Worm (Caenorhabditis elegans) whole organism, L2 larva: ENCODE measurements around the gene vap-1.

Source experiments
- R02D3.7 ChIP-seq: fragments of 150-350 bp; optimal IDR thresholded peaks from 2 replicates; lab custom pipeline; 2014; ENCODE audit warnings: missing biosample characterization, missing genetic modification characterization
- ZK546.5 ChIP-seq: sonication (generic microtip); optimal IDR thresholded peaks from 2 replicates; lab custom pipeline; 2017; ENCODE audit warnings: missing biosample characterization, missing genetic modification characterization
- ceh-16 ChIP-seq: fragments of 150-350 bp; optimal IDR thresholded peaks from 2 replicates; lab custom pipeline; 2014; ENCODE audit warnings: missing biosample characterization, missing genetic modification characterization
- crh-2 ChIP-seq: sonication (generic microtip); optimal IDR thresholded peaks from 2 replicates; lab custom pipeline; 2017; ENCODE audit warnings: missing biosample characterization, missing genetic modification characterization
- lin-39 ChIP-seq: fragments of 150-350 bp; optimal IDR thresholded peaks from 2 replicates; lab custom pipeline; 2014; ENCODE audit warnings: missing biosample characterization, missing genetic modification reagents, missing genetic modification characterization
- lsy-2 ChIP-seq, 2 experiments: fragments of 150-350 bp in 1 of 2; sonication (generic microtip) in 1 of 2; optimal IDR thresholded peaks; 2 replicates each; lab custom pipeline; 2014 to 2017; ENCODE audit warnings: missing biosample characterization in 2 of 2, missing genetic modification characterization in 2 of 2
- nhr-10 ChIP-seq: sonication (generic microtip); optimal IDR thresholded peaks from 2 replicates; lab custom pipeline; 2017; ENCODE audit warnings: missing biosample characterization, missing genetic modification characterization
- sma-9 ChIP-seq, 2 experiments: fragments of 150-350 bp in 1 of 2; sonication (generic microtip) in 1 of 2; optimal IDR thresholded peaks; 2 replicates each; lab custom pipeline; 2014 to 2016; ENCODE audit warnings: missing genetic modification characterization in 2 of 2, mild to moderate bottlenecking in 1 of 2, missing biosample characterization in 1 of 2, missing compliant biosample characterization in 1 of 2, missing genetic modification reagents in 1 of 2, moderate library complexity in 1 of 2
- unc-39 ChIP-seq: fragments of 150-350 bp; optimal IDR thresholded peaks from 2 replicates; lab custom pipeline; 2014; ENCODE audit warnings: missing biosample characterization, missing genetic modification characterization
- unc-62 ChIP-seq: fragments of 150-350 bp; optimal IDR thresholded peaks from 2 replicates; lab custom pipeline; 2014; ENCODE audit warnings: missing biosample characterization, missing genetic modification reagents, missing genetic modification characterization
- zag-1 ChIP-seq: fragments of 150-350 bp; optimal IDR thresholded peaks from 2 replicates; lab custom pipeline; 2014; ENCODE audit warnings: missing biosample characterization, missing genetic modification characterization
- ztf-11 ChIP-seq: sonication (generic microtip); optimal IDR thresholded peaks from 2 replicates; lab custom pipeline; 2017; ENCODE audit warnings: missing biosample characterization, missing genetic modification characterization
- ztf-4 ChIP-seq: fragments of 150-350 bp; optimal IDR thresholded peaks from 2 replicates; lab custom pipeline; 2014; ENCODE audit warnings: missing biosample characterization, missing genetic modification characterization

ce11 chrX:17400425-17400824 is 4.1 kb upstream of the vap-1 start:
- TF ChIP-seq unc-39 (tag; lab: Kevin White, UChicago) = no peak
- no peak for TF ChIP-seq crh-2 (tag; lab: Kevin White, UChicago)
- no peak for TF ChIP-seq lin-39 (tag; lab: Kevin White, UChicago)
- TF ChIP-seq R02D3.7 = no peak
- TF ChIP-seq nhr-10 (tag; lab: Kevin White, UChicago) = no peak
- no peak for TF ChIP-seq unc-62 (GFP tag; lab: Kevin White, UChicago)
- TF ChIP-seq sma-9 (GFP tag; optimal IDR thresholded peaks at IDR 0.05; lab: Kevin White, UChicago) = no peak
- TF ChIP-seq sma-9 (tag; optimal IDR thresholded peaks at IDR 0.05; lab: Kevin White, UChicago) = no peak
- no peak for TF ChIP-seq ztf-4 (tag; lab: Kevin White, UChicago)
- no peak for TF ChIP-seq ztf-11
- TF ChIP-seq zag-1 (tag; lab: Kevin White, UChicago) = no peak
- TF ChIP-seq ZK546.5 (tag; lab: Kevin White, UChicago) = no peak
- no peak for TF ChIP-seq ceh-16 (tag; lab: Kevin White, UChicago)
- no peak for TF ChIP-seq lsy-2 (tag; optimal IDR thresholded peaks at IDR 0.05; lab: Kevin White, UChicago)
